Fruit fly (Drosophila melanogaster): ENCODE results near the gene CNPYb.
A peak's percentile ranks its signal among the peaks of the same experiment; 100 is the strongest.

CNPYb gene

DNA sequence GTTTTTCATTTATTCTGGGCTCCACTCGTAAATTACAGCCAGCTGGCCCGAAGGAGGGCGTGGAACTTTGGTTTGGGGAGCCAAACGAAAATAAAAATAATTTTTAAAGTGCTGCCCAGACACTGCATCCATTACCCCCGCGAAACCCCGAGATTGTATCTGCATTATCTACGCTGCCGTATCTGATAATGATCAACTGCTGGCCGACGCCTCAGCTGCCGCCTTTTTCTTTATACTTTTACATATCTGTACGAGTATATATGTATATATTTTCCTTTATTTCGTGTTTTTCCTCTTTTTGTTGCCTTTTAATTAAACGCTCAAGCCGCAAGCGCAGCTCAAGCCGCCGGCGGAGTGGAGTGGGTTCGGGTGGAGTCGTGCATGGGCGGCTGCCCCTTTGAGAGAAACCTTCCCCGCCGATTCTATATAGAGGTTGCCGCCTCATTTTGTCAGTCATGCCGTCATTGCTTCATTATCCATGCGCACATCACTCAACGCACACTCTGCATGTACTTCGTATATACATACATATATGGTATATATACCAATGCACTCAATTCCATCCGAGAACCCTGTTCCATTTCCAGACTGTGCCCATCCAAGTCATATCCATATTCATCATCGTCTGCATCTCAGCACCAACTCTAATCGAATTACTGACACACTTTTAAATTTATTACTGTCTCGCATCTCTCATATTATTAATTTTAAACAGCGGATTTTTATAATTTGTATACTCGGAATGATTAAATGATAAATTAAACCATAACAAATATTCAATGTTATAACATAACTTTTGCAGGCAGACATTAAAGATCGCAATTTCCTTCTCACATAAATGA, 46.1 kb downstream of the CNPYb start (continued):
- no peak for TF ChIP-seq esn (GFP tag; optimal IDR thresholded peaks at IDR 0.05)
- TF ChIP-seq Hr4 (GFP tag; optimal IDR thresholded peaks at IDR 0.05) = no peak
- no peak for TF ChIP-seq CG1621 (tag; optimal IDR thresholded peaks at IDR 0.05)
- no peak for TF ChIP-seq CG3919 (GFP tag; optimal IDR thresholded peaks at IDR 0.05)
- 0 out of 3 replicates have a peak, but pooled peaks have one; percentile 18 for TF ChIP-seq CG6163 (GFP tag; IDR thresholded peaks at IDR 0.05)
- no peak for TF ChIP-seq dsx (GFP tag; optimal IDR thresholded peaks at IDR 0.05; ENCODE audit: poor library complexity, severe bottlenecking)
- no peak for TF ChIP-seq CG8632 (GFP tag; optimal IDR thresholded peaks at IDR 0.05)
- TF ChIP-seq Sox15 (GFP tag; optimal IDR thresholded peaks at IDR 0.05) = no peak
- TF ChIP-seq ss (GFP tag; optimal IDR thresholded peaks at IDR 0.05) = peak in 1 of 2 experiments; percentile 40
- TF ChIP-seq Eip75B (GFP tag; optimal IDR thresholded peaks at IDR 0.05) = no peak
- no peak for TF ChIP-seq Hr38 (GFP tag; optimal IDR thresholded peaks at IDR 0.05)
- peak; percentile 2 for TF ChIP-seq CG6808 (GFP tag; optimal IDR thresholded peaks at IDR 0.05)
- no peak for TF ChIP-seq topi (GFP tag; optimal IDR thresholded peaks at IDR 0.05)
- TF ChIP-seq CG10631 (GFP tag; optimal IDR thresholded peaks at IDR 0.05) = no peak
- no peak for TF ChIP-seq vri (GFP tag; optimal IDR thresholded peaks at IDR 0.05)
- no peak for TF ChIP-seq Lpt (GFP tag; optimal IDR thresholded peaks at IDR 0.05)
- peak; percentile 52 for TF ChIP-seq Eip78C (GFP tag)
- TF ChIP-seq acj6 (GFP tag; optimal IDR thresholded peaks at IDR 0.05) = no peak
- no peak for TF ChIP-seq Smox (GFP tag; optimal IDR thresholded peaks at IDR 0.05)
- TF ChIP-seq CG15336 (GFP tag; IDR thresholded peaks at IDR 0.05) = no peak
- TF ChIP-seq salr (GFP tag; optimal IDR thresholded peaks at IDR 0.05) = no peak
- no peak for TF ChIP-seq dac (GFP tag; optimal IDR thresholded peaks at IDR 0.05)
- TF ChIP-seq CG7368 (GFP tag; optimal IDR thresholded peaks at IDR 0.05) = no peak
- TF ChIP-seq OdsH (GFP tag; optimal IDR thresholded peaks at IDR 0.05) = no peak

DNA sequence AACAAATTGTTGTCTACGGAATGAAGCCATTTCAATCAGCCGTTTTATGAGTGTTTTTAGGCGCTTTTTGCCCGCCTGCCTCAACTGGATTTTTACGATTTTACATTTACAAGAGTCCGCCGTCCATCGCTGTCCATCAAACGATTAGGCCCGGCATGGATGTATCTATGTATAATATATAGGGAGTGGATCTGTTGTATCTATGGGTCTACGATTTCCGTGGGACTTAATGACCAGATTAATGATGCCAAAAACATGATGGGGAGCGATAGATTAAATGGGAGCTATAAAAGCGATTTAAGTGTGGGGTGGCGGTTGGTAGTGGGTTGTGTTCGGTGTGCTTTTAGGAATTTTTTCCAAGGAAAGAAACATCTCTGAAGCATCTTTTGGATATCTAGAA, 47.3 kb downstream of the CNPYb start:
- TF ChIP-seq Ets96B (tag; optimal IDR thresholded peaks at IDR 0.05) (no peak), lz (GFP tag; optimal IDR thresholded peaks at IDR 0.05) (no peak), CG31627 (GFP tag; optimal IDR thresholded peaks at IDR 0.05) (no peak), Gug (GFP tag; IDR thresholded peaks at IDR 0.05) (no peak), CG8319 (GFP tag; optimal IDR thresholded peaks at IDR 0.05) (no peak), CG6163 (GFP tag; IDR thresholded peaks at IDR 0.05) (no peak), Hr4 (GFP tag; optimal IDR thresholded peaks at IDR 0.05) (no peak), ss (GFP tag; optimal IDR thresholded peaks at IDR 0.05) (no peak), eg (GFP tag; IDR thresholded peaks at IDR 0.05) (no peak)

DNA sequence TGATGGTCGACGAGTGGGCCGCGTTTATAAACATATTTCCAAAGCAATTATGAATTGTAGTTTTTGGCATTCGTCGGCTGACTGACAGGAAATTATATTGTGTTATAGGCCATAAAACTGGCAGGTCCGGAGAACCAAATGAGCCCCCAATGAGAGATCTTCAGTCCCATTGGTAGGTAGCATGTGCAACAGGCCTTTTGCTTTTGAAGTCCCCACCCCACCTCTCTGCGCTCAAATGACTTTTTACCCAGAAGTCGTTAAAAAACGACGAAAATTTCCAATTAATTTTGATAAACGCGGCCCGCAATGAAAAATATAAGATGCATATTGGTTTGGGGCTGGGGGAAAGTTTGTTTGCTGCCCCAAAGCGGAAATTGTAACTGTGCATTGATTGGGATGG, 47.8 kb downstream of the CNPYb start:
- TF ChIP-seq CG1621 (tag; optimal IDR thresholded peaks at IDR 0.05) (no peak), Eip78C (GFP tag) (no peak), dac (GFP tag; optimal IDR thresholded peaks at IDR 0.05) (no peak), lz (GFP tag; optimal IDR thresholded peaks at IDR 0.05) (no peak), eg (GFP tag; IDR thresholded peaks at IDR 0.05) (no peak), CG11762 (GFP tag; optimal IDR thresholded peaks at IDR 0.05; ENCODE audit: insufficient read depth) (no peak), Ets21C (GFP tag; optimal IDR thresholded peaks at IDR 0.05) (no peak), svp (GFP tag) (no peak), CG6792 (GFP tag; optimal IDR thresholded peaks at IDR 0.05) (no peak), dsx (GFP tag; optimal IDR thresholded peaks at IDR 0.05; ENCODE audit: poor library complexity, severe bottlenecking) (no peak), CG11902 (GFP tag; optimal IDR thresholded peaks at IDR 0.05) (no peak), CG32006 (GFP tag; optimal IDR thresholded peaks at IDR 0.05) (no peak), CG3919 (GFP tag; optimal IDR thresholded peaks at IDR 0.05) (no peak), vri (GFP tag; optimal IDR thresholded peaks at IDR 0.05) (no peak), Smox (GFP tag; optimal IDR thresholded peaks at IDR 0.05) (no peak), Hr4 (GFP tag; optimal IDR thresholded peaks at IDR 0.05) (no peak), topi (GFP tag; optimal IDR thresholded peaks at IDR 0.05) (no peak), Hr38 (GFP tag; optimal IDR thresholded peaks at IDR 0.05) (no peak), salr (GFP tag; optimal IDR thresholded peaks at IDR 0.05) (no peak)

All from whole organism, prepupa.